Fruit fly (Drosophila melanogaster): ENCODE measurements around the gene MsrA.

DNA sequence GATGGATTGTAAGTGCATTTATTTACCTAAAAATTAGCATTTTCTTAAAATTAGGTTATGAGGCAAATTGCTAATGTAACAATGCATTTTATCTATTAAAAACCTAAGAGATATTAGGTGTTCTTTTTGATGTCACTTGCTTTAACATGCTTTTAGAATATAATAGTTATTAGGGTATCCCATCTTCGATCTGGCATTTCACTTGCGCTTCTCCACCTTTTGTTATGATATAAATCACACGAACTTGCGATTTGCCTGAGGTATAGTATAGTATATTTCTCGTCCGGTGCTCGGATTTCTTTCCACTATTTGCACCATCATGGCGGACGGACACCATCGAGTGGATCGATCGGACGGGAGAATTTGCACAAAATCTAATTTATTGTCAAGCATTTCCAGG is 19.2 kb downstream of the MsrA start:
- no peak for TF ChIP-seq tj (GFP tag; optimal IDR thresholded peaks at IDR 0.05)
- TF ChIP-seq CG1620 (GFP tag; optimal IDR thresholded peaks at IDR 0.05) = no peak
- no peak for TF ChIP-seq pad (GFP tag; optimal IDR thresholded peaks at IDR 0.05)
- no peak for TF ChIP-seq Clk (GFP tag; optimal IDR thresholded peaks at IDR 0.05)
- TF ChIP-seq CG5204 (GFP tag; optimal IDR thresholded peaks at IDR 0.05) = no peak
- no peak for TF ChIP-seq cic (GFP tag; optimal IDR thresholded peaks at IDR 0.05)
- no peak for TF ChIP-seq kay (GFP tag; ENCODE audit: borderline replicate concordance)
- TF ChIP-seq CG7045 (GFP tag; optimal IDR thresholded peaks at IDR 0.05) = no peak
- TF ChIP-seq cnc (optimal IDR thresholded peaks at IDR 0.05) = no peak
